Fruit fly (Drosophila melanogaster) whole organism: Measurements from ENCODE around the gene CG3626.
"Not testable (repeated sequence)": the region's sequence is repeated elsewhere in the genome, so short reads cannot be mapped to it uniquely, and the experiment has no call there.

Source experiments
- CG8478 ChIP-seq: fragments of >200 bp; optimal IDR thresholded peaks from 2 replicates; lab custom pipeline; 2018; ENCODE audit warnings: inconsistent platforms
- EcR ChIP-seq, 2 experiments: fragments of >200 bp; optimal IDR thresholded peaks; 2 replicates each; lab custom pipeline; 2017; ENCODE audit warnings: missing biosample characterization in 2 of 2, missing genetic modification characterization in 2 of 2, missing genetic modification reagents in 2 of 2
- pan ChIP-seq: fragments of >200 bp; optimal IDR thresholded peaks from 2 replicates; lab custom pipeline; 2017
- psq ChIP-seq: fragments of >200 bp; optimal IDR thresholded peaks from 2 replicates; lab custom pipeline; 2017
- usp ChIP-seq: fragments of >200 bp; optimal IDR thresholded peaks from 2 replicates; lab custom pipeline; 2017; ENCODE audit warnings: missing biosample characterization, missing genetic modification characterization, mixed read lengths

DNA sequence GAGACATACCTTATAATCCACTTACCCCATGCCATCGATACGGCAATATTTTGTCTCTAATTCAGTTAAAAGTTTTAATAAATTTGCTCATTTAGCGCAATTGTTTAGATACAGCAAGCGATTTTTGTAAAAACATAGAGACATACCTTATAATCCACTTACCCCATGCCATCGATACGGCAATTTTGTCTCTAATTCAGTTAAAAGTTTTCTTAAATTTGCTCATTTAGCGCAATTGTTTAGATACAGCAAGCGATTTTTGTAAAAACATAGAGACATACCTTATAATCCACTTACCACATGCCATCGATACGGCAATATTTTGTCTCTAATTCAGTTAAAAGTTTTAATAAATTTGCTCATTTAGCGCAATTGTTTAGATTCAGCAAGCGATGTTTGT, 47.5 kb upstream of the CG3626 start, which contains the start of gene mei-9:
- TF ChIP-seq CG8478 (lab: Kevin White, UChicago); usp (GFP tag; lab: Kevin White, UChicago); EcR (GFP tag; optimal IDR thresholded peaks at IDR 0.05; lab: Kevin White, UChicago); pan (lab: Kevin White, UChicago); psq (lab: Kevin White, UChicago): not testable (repeated sequence)
